Fruit fly (Drosophila melanogaster) whole organism, wandering third instar larva: ENCODE results near the gene Lrrk.

ENCODE experiments used
- Abd-B ChIP-seq: fragments of >200 bp; optimal IDR thresholded peaks from 2 replicates; lab custom pipeline; 2017; ENCODE audit warnings: missing biosample characterization, missing genetic modification characterization
- HLH106 ChIP-seq: fragments of 200-800 bp; optimal IDR thresholded peaks from 3 replicates; lab custom pipeline; 2019; ENCODE audit warnings: missing biosample characterization, mild to moderate bottlenecking, missing genetic modification characterization, moderate library complexity
- Hnf4 ChIP-seq: fragments of 200-800 bp; sonication (Bioruptor generic); optimal IDR thresholded peaks from 2 replicates; lab custom pipeline; 2016; ENCODE audit warnings: missing biosample characterization, mild to moderate bottlenecking, missing genetic modification characterization
- Mio ChIP-seq: sonication (Bioruptor generic); optimal IDR thresholded peaks from 2 replicates; lab custom pipeline; 2016; ENCODE audit warnings: missing biosample characterization, missing genetic modification characterization
- Myc ChIP-seq: fragments of >200 bp; optimal IDR thresholded peaks from 2 replicates; lab custom pipeline; 2017
- dmrt93B ChIP-seq: fragments of 200-800 bp; sonication (Bioruptor generic); optimal IDR thresholded peaks from 2 replicates; lab custom pipeline; 2018; ENCODE audit warnings: missing biosample characterization, mild to moderate bottlenecking, missing genetic modification characterization
- ey ChIP-seq: fragments of 200-800 bp; sonication (Bioruptor generic); optimal IDR thresholded peaks from 2 replicates; lab custom pipeline; 2016; ENCODE audit warnings: missing biosample characterization, missing genetic modification characterization
- foxo ChIP-seq, 2 experiments: fragments of 200-800 bp; sonication (Bioruptor generic); optimal IDR thresholded peaks; 2 replicates in 1 of 2; 3 replicates in 1 of 2; lab custom pipeline; 2016 to 2017; ENCODE audit warnings: missing biosample characterization in 2 of 2, missing genetic modification characterization in 2 of 2
- fru ChIP-seq: fragments of 200-800 bp; sonication (Bioruptor generic); optimal IDR thresholded peaks from 3 replicates; lab custom pipeline; 2016; ENCODE audit warnings: missing biosample characterization, mild to moderate bottlenecking, missing genetic modification characterization
- h ChIP-seq: fragments of 200-800 bp; sonication (Bioruptor generic); optimal IDR thresholded peaks from 3 replicates; lab custom pipeline; 2016; ENCODE audit warnings: missing biosample characterization, mild to moderate bottlenecking, missing genetic modification characterization
- pan ChIP-seq: fragments of >200 bp; optimal IDR thresholded peaks from 2 replicates; lab custom pipeline; 2017
- psq ChIP-seq: fragments of 200-800 bp; sonication (Bioruptor generic); optimal IDR thresholded peaks from 3 replicates; lab custom pipeline; 2017; ENCODE audit warnings: missing biosample characterization, mild to moderate bottlenecking, missing genetic modification characterization, moderate library complexity
- rgr ChIP-seq: fragments of 200-800 bp; sonication (Bioruptor generic); optimal IDR thresholded peaks from 3 replicates; lab custom pipeline; 2016; ENCODE audit warnings: missing biosample characterization, mild to moderate bottlenecking, missing genetic modification characterization

- TF ChIP-seq Myc, result no peak
- no peak for TF ChIP-seq rgr (GFP tag; lab: Kevin White, UChicago)
- TF ChIP-seq psq (GFP tag; lab: Kevin White, UChicago), result no peak
- no peak for TF ChIP-seq h
- no peak for TF ChIP-seq foxo (GFP tag; optimal IDR thresholded peaks at IDR 0.05; lab: Kevin White, UChicago)
- TF ChIP-seq dmrt93B (GFP tag; lab: Kevin White, UChicago), result no peak
- no peak for TF ChIP-seq ey
- TF ChIP-seq Mio (GFP tag; lab: Kevin White, UChicago), result no peak
- TF ChIP-seq Hnf4 (GFP tag; lab: Kevin White, UChicago), result no peak
- no peak for TF ChIP-seq pan
- TF ChIP-seq Abd-B, result no peak
- TF ChIP-seq fru (GFP tag; lab: Kevin White, UChicago), result no peak
- no peak for TF ChIP-seq HLH106
Observed at dm6 chr3R:20605078-20605477, 30.2 kb upstream of the Lrrk start.
